Worm (Caenorhabditis elegans): Measurements from ENCODE around the gene gsp-2.

The gsp-2 gene

DNA sequence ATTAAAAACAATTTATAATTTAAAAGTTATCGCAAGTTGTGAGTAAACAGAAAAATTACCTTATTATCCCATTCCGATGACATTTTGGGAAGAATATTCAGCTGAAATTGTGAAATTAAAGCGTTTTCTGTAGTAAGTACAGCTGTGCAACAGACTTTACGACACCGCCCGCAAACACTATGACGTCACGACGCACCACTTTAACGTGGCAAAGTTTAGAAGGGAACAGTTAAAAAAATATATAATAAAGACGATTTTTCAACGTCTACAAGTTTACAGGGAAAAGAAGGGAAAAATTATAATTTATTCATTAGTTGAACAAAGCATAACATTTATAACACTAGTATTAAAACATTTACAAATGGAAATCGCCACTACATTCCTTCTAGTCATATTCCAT, 17.5 kb downstream of the gsp-2 start, which contains the start of gene F08F8.9:
Gene F08F8.9, minus strand, starts transcription at position 101 of the 400 bp plus-strand sequence.
- TF ChIP-seq unc-62 (GFP tag; optimal IDR thresholded peaks at IDR 0.05), result no peak

DNA sequence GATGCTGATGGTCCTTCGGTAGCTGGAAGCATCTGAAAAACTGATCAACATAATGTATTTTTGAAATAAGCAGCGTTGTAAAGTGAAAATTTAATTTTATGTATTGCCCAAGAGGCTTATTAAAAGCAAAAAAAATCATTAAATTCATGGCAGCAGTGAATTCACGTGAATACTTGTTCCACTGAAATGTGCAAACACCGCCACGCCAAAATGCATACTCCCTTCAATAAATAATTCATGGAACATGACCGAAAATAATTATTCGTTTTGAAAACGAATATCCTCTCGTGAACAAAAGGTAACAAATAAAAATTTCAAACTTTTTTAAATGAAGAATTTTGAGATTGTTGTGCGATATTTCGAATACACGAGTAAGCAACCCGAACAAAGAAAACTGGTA, 21.0 kb downstream of the gsp-2 start, which contains the start of gene F08F8.10:
Gene F08F8.10, minus strand, starts transcription at position 38 of the 400 bp plus-strand sequence.
- TF ChIP-seq unc-62 (GFP tag; optimal IDR thresholded peaks at IDR 0.05), result no peak

DNA sequence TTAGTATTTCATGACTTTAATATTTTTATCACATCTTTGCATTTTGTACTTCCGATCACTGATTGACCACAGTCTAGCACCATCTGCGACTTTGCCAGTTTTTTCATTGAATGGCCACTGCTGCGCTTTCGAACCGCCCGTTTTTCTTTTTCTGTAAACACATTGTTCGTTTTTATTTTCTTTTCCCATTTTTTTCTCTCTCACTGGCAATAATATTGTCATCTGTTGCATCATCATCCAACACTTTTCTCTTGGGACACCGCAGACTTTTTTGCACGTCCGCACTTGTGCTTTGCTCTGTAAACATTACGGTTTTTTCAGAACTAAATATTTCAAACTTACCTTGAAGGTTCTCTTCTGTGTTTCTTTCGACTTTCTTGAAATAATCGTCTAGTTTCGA, 22.2 kb downstream of the gsp-2 start:
- TF ChIP-seq unc-62 (GFP tag; optimal IDR thresholded peaks at IDR 0.05), result no peak

DNA sequence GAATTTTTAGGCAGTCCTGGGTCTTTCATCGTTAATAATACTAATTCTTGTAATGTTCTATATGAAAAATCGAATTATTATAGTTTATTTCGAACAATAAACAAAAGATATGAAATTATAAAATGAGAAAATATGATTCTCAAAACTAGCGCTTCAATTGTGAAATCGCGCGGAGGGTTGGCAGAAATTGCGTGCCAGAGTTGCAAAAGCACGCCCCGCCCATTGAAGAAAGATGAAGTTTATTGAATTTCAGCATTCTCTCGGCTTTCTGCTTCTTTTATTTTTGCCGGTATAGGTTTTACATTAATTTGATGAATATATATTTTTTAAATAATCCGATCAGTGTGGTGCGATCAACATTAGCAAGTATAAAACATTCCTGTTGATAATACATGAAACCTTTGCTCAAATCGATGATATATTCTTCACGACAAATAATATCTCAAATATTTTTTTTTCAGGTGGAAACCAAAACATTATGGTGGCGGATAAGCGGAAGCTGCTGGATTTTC, 22.7 kb downstream of the gsp-2 start, which contains the start of the genes eco-1 and hmgr-1:
Gene eco-1, minus strand, starts transcription at position 59 of the 512 bp plus-strand sequence.
Gene hmgr-1, plus strand, starts transcription at position 462 of the 512 bp plus-strand sequence.
- no peak for TF ChIP-seq unc-62 (GFP tag; optimal IDR thresholded peaks at IDR 0.05)

DNA sequence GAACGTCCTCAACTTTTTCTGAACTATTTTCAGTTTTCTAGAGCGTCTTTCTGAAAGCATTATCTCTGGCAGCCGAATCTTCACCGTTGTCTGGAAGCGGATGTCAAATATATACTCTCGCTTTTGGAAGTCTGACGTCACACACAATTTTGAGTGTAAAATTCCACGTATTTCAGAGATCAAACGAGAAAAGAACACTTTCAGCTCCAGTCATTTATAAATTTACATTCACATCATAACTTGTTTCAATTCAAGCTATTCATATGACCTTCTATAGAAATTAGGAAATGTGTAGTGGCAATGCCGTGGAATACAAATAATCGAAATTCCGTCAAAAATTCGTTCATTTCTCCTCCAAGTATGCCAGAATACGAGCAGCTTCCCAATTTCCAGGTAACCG, 29.2 kb downstream of the gsp-2 start, which contains the start of gene F08F8.11:
Gene F08F8.11, plus strand, starts transcription at position 301 of the 400 bp plus-strand sequence.
- TF ChIP-seq unc-62 (GFP tag; optimal IDR thresholded peaks at IDR 0.05), result no peak

DNA sequence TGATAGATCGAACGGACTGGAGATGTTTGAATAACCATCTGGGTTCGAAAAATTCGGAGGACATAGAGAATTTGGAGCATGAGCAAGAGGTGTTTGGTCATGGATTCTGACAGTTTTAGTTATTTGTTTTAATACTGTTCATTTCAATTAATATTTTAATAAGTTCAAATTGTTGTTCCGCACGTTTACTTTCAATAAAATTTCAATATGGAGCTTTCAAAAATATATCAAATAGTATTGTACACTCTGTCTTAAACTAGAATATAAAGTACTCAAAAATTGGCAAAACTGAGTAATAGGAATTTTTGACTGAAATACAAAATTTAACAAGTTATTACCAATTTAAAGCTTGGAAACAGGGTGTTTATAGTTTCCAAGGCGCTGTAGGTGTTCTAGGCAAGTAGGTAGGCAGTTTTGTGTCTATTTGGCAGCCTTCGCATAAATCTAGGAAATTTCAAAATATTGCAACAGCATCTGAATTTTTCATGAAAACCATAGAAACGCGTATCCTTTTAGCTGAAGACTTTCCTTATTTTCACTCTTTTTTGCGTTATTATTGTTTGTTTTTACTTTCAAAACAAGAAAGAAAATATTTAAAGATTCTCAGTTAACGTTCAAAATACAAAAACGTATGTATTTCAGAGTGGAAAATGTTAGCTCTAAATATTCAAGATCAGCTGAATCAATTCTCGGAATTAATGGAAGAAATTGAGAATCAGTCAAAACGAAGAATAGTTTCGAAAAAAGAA, 30.8 kb downstream of the gsp-2 start, which contains the start of the genes T20B12.5 and T20B12.4:
Gene T20B12.5, minus strand, starts transcription at position 101 of the 749 bp plus-strand sequence.
Gene T20B12.4, plus strand, starts transcription at position 699 of the 749 bp plus-strand sequence.
- no peak for TF ChIP-seq unc-62 (GFP tag; optimal IDR thresholded peaks at IDR 0.05)

DNA sequence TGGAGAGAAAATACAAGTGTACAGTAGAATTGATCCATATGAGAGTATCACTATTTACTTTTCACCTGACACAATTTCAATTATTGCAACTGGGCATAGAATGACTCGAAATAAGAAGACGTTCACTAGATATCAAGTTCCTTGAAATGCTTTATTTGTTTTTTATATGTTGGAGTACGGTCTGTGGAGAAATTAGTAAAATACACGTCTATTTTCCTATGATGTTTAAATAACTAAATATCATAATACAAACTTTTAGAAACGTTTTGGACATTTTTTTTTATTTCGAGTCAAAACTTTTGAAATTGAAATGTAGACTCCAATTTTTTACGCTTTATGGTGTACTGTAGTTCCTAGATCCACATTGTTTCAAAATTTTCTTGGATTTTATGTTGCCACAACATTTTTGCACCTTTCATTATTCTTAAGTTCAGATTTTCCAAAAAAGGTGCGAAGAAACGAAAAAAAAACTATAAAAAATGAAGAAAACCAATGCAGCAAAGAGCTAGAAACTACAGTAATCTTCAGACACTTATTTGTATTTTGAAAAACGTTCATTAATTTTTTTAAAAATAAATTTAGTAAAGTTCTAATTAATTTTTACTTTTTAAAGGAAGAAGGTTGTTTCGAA, 33.1 kb downstream of the gsp-2 start:
- TF ChIP-seq unc-62 (GFP tag; optimal IDR thresholded peaks at IDR 0.05), result no peak

DNA sequence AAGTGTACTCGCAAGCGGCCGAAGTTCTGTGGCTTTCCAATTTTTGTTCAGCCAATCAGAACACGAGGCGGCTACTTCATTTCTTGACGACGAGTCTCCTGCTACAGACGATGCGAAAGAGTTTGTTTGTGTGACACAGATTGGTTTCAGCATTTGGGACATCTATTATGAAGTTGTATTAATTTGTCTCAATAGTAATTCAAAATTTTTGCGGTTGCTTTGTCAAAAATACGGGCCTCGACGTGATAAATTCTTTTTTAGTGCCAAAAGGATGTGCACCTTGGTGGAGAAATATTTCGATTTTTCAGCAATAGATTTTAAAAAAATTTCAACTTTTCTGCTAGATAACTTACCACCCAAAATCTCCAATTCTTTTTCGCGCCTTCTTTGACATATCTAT, 34.2 kb downstream of the gsp-2 start:
- no peak for TF ChIP-seq unc-62 (GFP tag; optimal IDR thresholded peaks at IDR 0.05)

DNA sequence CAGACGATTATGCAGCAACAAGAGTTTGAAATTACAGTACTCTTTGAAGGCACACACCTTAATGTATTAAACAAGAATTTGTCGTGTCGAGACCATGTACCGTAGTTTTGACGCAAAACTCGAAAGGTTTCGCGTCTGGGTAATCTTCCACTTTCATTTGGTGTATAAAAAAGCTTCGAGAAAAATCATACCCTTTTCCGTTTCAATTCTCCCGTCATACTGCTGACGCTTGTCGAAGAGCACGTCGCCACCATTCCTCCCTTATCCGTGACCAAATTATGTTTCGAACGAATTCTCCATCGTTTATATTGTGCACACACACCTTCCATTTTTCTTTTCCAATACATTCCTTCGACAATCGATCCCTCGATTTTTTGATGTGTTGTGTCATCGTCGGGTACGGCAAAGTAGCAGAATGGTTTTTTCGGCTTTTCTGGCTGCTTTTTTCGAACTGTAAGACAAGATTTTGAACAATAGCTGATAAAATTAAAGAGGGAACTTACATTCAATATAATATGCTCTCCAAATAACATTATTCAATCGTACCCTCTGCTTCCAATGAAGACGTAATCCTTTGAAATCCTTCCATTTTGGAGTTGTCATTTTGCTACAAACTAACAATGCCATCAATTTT, 37.5 kb downstream of the gsp-2 start:
- TF ChIP-seq unc-62 (GFP tag; optimal IDR thresholded peaks at IDR 0.05), result no peak

DNA sequence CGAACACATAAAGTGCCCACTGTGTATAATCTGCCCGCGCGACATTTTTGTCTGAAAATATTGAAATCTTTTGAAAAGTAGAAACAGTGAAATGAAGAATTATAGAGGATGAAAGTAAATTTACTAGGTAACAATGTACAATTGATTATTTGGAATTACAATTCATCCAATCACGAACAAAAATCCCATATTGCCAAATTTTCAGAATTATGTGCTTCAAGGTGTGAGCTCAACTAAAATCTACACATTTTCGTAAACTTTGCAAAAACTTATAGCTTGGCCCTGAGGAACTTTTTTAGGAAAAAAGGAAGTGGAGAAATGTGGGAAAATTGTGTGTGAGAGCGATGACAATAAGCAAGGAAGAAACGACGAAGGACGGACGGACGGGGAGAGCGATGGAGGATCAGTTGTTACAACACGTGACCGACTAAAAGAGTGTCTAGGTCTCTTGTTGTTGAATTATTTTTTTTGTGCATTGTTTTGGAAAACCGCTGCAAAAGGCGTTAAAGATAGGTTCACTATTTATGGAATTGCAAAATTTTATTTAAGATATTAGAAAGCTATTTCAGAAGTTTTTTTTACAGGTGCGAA, 38.4 kb downstream of the gsp-2 start, which contains the start of gene mml-1:
Gene mml-1, minus strand, starts transcription at position 51 of the 591 bp plus-strand sequence.
- no peak for TF ChIP-seq unc-62 (GFP tag; optimal IDR thresholded peaks at IDR 0.05)

DNA sequence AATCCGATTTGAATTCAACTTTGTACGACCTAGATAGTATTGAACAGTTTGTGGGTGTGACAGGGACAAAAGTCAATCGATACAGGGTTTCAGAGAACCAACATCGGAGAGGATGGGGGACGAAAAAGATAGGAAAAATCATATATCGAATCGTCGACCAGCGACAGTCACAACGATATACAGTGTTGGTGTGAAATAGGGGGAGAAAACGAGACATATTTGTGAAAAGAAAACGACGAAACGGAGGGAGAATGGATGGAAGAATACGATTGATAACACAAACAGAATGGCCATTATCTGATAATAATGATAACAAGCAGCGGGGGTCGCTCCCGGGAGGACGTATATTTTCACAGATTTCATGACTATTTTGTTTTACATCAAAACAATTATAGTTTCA, 39.0 kb downstream of the gsp-2 start:
- no peak for TF ChIP-seq unc-62 (GFP tag; optimal IDR thresholded peaks at IDR 0.05)

DNA sequence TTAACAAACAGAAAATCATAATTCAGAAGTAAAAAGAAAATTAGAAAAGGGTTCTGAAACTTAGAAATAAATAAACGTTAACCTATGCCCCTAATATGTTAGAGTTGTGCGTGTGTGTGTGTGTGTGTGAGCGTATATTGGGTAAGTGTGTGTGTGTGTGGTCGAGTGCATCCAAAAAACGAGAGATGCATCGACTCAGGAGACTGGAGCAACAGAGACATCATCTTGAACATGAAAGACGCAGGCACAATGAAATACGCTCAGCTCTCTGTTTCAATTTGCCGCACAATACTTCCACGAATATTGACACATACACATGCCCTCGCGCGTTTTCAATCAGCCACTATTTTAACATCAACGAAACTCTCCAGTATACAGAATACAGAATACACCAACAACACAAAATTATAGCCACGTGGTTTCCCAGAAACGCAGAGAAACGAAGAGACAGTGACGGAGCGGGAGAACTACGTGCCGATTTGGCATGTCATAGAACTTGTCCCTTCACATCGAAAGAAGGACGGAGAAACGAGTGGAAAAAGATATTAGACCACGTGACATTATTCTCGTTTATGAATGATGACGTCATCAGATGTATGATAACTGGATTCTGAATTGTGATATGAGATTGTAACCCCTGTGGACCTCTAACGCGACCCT, 39.9 kb downstream of the gsp-2 start:
- no peak for TF ChIP-seq unc-62 (GFP tag; optimal IDR thresholded peaks at IDR 0.05)

DNA sequence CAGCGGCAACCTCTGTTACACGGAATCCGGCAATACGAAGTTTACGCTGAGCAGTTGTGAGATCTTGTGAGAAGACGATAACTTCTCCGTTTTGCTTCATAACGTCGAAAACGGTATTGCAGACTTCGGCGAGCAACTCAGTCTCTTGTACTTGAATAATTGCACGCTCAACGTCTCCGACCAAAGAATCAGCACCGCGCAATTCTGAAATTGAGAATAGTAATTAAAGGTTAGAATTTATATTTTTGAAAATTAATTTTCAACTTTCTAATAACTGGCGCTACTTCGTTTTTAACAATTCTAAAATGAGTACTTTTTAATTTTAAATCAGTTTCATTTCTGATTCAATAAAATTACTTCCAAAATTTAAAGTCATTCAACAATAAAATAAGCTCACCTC, 42.1 kb downstream of the gsp-2 start:
- TF ChIP-seq unc-62 (GFP tag; optimal IDR thresholded peaks at IDR 0.05), result no peak

DNA sequence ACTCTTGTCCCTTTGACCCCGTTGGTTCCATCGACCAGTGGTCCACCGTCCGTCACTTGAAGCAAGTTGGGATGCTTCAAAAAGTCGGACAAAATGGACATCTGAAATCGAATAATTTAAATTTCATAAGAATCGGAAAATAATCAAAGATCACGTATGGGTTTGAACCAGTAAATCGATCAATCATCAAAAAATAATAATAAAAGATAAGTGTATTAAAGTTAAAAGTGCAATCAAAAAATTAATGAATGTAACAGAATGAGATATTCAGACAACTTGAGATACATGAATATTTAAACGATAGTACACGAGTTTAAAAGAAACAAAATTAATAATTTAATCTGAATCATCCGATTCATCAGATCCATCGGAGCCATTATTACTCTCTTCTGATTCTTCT, 42.6 kb downstream of the gsp-2 start, which contains the start of gene T20B12.7:
Gene T20B12.7, minus strand, starts transcription at position 101 of the 400 bp plus-strand sequence.
- no peak for TF ChIP-seq unc-62 (GFP tag; optimal IDR thresholded peaks at IDR 0.05)

DNA sequence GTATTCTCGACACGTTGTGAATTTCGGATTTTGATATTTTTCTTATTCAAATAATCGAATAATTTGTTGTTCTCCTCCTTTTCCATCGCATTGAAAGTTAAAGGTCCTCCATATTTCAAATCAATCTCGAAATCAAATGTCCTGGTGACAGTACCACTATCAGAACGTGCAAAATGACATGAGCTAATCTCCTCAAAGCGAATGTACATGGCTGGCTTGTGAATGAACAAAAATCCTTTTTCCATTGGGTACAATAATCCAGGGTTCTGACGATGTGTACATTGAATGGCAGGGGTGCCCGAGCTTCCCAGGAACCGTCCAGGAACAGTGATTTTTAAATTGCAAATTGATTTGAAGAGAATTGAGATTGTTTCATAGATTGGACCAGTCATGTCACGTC, 43.7 kb downstream of the gsp-2 start:
- no peak for TF ChIP-seq unc-62 (GFP tag; optimal IDR thresholded peaks at IDR 0.05)
